Worm (Caenorhabditis elegans) whole organism, dauer: ENCODE results near the gene hst-3.2.

ENCODE experiments used
- unc-62 ChIP-seq: sonication (generic microtip); optimal IDR thresholded peaks from 2 replicates; lab custom pipeline; 2017; ENCODE audit warnings: missing biosample characterization, missing genetic modification reagents, missing genetic modification characterization

Gene hst-3.2

DNA sequence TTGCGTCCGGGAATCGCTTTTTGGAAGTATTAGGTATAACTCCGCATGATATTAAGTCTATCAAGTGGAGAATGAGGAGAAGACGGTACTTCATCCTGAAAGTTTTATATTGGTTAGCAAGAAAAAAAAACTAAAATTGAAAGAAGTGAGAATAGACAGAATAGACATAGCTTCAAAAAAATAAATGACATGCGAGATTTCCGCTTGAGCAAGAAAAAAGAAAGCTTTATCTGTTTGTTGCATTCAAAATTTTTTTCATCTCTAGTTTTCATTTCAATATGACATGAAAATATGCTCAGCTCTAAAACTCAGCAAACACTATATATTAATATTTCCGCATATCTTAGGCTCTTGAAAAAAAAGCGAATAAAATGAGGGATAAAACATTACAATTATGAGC lies at the start of gene hst-3.2:
TSS of gene hst-3.2 (minus strand) at position 101 of the 400 bp plus-strand sequence.
- no peak for TF ChIP-seq unc-62 (GFP tag; lab: Kevin White, UChicago)

DNA sequence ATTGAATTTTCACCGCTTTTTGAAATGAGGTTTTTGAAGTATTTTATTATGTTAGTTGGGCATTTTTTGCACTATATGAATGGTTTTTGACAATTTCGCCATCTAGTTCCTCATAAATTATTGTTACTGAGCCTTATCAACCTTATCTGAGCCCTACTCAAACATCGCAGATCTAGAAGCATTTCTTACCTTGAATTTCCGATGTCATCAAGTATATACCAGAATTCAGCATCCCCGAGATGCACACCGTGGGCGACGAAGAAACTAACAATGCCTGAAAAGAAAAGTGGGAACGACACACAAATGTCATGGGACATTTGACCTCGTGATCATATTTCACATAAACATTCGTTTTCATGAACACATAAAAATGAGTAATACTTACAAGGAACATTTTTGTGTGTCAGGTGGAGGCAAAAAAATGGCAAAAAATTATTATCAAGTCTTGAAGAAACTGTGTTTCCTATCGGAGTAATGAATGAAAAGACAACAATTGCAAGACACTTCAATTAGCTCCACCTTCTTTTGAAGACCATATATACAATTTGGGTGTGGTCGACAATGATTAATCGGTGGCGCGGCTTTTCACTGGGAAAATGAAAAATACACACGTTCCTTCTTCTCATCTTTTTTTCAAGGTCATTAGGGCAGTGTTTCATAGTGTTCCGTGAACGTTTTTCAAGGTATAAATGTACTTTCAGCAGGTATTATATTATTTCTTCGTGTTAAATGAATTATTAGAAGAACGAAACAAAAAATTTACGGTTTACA lies 48.7 kb upstream of the hst-3.2 start:
- no peak for TF ChIP-seq unc-62 (GFP tag; lab: Kevin White, UChicago)

DNA sequence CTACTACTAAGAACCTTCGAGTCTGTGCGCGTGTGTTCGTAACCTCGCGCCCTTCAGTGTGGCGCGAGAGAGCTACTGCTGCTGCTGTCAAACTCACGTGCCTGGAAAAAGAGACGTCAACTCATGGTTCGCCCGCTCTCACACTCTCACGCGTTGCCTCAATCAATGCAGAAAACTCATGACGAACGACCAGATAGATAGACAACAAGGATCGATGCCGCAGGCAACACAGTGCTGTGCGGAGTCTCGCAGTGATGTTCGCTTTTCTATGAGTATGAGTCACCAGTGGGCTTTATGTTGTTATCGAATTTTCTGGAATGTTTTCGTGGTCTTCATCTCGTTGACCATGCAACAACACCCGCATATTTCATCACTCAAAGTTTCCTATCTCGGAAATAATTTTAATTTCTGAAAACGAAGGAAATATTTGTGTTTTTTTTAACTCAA lies 47.8 kb upstream of the hst-3.2 start:
- TF ChIP-seq unc-62 (GFP tag; lab: Kevin White, UChicago) = no peak

DNA sequence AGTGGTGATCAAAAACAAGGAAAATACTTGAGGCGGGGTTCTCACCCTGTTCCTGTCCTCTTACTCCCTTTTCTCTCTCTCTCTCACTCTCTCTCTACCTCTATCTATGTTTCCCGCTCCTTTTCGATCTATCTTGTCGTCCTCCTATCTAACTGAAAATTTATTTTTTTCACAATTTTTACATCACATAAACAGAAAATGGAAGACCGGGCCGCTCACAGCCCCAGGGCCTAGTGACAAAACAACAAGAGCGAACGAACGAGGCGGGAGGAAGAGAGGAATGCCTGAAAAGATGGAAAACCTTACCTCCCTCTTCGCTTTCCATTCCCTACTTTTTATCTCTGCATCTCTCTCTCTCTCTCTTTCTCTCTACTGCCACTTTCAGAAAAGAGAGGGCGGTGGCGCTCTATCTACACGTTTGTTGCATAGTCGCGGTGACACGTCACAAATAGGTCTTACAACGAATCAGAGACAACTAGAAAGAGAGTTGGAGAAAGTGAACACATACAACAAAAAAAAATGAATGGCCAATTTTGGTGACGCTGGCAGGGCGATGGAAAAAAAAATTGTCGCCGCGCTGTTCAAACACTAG lies 47.1 kb upstream of the hst-3.2 start:
- TF ChIP-seq unc-62 (GFP tag; lab: Kevin White, UChicago) = no peak

DNA sequence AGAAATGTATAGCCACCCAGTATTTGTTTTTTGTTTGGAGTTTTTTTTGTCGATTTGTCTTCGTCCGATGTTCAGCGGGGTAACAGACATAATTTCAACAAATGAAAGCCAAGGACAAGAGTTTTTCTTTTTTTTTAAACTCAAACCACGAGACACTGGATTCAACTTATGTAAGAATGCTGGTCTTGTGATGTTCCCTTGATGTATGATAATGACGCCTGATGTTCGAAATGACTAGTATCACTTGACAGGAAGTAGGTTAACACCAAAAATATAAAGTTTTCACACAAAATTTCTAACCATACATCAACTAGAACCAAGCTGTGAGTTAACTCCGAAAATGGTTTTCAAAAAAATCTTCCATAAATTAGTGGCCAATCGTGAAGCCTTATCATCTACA lies 46.4 kb upstream of the hst-3.2 start:
- no peak for TF ChIP-seq unc-62 (GFP tag; lab: Kevin White, UChicago)

DNA sequence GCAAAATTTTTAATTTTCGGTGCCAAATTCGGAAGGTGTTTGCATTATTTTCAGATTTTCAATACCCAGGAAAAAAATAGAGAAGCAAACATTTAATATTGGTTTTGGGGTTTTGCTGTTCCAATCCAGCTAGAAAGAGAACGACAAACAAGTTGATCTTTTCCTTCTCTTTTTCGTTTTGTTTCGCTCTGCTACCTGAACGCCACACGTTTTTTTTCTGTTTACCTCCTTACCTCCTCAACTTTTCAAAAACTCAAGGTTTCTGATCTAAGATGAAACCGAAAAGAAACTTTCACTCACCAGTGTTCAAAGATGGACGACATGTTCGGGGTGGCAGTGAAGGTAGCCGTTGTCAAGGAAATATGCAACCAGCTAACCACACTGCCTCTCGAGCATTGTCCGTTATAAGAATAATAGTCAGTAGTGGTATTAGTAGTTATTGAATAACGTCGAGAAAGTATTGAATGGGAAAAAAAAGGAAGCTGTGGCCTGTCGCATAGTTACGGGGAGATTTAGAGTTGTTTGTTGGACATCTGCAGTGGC lies 45.7 kb upstream of the hst-3.2 start:
- no peak for TF ChIP-seq unc-62 (GFP tag; lab: Kevin White, UChicago)

DNA sequence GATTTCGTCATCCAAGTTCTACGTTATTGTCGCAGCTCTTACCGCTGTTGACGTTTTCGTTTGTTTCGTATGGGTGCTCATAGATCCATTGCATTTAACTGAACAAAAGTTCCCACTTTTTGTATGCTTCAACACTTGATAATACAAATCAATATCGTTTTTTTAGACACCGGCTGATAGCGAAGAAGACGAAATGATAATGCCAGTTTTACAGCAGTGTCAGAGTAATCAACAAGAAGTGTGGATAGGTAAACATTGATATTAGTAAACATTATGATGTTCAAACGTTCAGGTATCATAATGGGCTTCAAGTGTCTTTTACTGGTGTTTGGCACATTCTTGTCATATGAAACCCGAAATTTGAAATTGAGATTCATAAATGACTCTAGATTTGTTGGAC lies 42.5 kb upstream of the hst-3.2 start:
- no peak for TF ChIP-seq unc-62 (GFP tag; lab: Kevin White, UChicago)

DNA sequence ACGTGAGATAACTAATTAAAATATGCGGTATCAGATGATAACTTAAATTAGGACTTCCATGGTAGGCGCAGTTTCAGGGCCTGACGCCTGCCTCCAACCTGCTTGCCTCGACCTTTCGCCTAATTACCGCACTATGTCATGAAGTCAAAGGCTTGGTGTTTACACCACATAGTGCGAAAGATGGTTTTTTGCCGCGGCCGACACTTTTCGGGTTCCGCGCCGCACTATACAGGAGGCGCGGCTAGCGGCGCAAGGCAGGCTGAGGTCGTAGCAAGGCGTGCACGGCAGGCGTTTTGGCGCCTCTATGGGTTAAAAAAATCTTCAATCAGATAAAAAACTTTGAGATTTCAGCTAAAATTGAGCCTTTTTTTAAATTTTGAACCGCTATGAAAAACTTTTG lies 36.9 kb upstream of the hst-3.2 start:
- TF ChIP-seq unc-62 (GFP tag; lab: Kevin White, UChicago) = no peak

DNA sequence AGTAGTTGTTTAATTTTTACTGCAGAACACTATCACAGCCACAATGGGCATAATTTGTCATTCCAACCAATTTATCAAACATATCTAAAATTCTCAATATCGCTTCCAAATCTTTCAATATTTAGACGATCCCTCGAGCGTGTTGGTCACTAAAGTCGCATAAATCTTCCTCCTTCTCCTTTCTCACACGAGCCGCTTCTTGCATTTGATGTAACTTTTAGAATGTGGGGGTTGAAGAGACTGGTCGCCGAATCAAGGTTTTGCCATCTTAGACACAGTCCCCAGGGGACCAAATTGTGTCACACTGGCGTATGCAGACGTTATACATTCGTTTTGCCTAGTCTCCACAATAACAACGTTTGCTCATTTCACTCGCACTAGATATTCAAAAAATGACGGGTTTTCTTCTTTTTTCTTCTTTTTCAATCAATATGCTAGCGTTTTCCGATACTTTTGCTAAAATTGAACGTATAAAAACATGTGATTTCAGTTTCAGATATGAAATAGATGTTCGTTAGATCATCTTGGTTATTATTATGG lies 33.7 kb upstream of the hst-3.2 start, which contains the start of gene gbb-1:
TSS of gene gbb-1 (plus strand) at position 490 of the 540 bp plus-strand sequence.
- TF ChIP-seq unc-62 (GFP tag; lab: Kevin White, UChicago) = no peak

DNA sequence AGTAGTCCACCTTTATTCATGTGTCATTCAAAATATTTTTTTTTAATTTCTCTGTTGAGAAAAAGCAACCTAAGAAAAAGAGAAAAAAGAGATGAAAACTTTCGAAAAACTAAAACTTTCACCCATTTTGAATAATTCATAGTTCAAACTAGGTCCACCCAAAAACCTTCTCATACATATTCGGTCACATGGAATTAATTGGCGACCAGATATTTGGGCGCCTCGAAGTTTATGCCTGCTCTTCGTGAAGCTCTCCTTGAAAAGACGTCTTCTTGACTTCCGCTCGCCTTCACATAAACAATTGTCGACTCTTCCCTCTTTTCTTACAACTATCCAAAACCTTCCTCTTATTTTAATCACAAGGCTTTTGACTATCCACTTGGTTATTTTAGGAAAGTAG lies 31.8 kb upstream of the hst-3.2 start:
- no peak for TF ChIP-seq unc-62 (GFP tag; lab: Kevin White, UChicago)

DNA sequence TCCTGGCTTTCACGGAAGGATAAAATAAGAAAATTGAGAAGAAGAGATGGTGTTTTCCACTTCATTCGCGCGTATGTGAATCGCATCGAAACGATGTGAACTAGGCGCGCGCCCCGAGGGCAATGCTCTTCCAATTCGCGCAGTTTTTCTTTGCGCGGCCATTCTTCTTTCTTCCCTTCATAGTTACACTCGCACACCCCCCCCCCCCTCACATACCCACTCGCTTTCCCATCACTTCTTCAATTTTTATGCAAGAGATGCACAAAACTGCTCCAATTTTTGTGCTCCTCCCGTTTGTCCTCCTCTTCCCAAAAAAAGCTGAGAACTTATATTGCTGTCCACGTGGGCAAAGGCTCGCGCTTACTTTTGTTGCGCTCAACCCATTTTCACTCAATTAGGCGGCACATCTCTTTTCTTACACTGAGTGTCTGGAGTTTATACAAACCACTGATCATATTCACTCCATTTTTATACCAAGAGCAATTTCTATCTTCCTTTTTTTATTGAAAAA lies 29.8 kb upstream of the hst-3.2 start:
- no peak for TF ChIP-seq unc-62 (GFP tag; lab: Kevin White, UChicago)

DNA sequence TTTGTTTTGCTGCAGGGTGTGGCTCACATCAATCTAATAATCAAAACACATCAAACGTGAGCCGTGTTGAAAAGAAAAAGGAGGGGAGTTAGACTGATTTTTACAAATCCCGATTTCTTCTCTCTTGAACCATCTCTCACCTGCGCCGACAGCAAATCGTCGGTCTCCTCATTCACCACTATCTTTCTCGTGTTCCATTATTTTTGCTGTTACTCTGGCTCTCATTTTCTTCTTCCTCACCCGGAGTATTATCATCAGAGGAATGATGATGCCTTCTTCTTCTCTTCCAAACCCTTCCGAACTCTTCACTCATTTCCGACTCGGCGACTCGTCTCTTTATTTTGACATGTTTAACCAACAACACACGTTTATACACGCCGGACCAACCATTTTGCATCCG lies 26.4 kb upstream of the hst-3.2 start:
- no peak for TF ChIP-seq unc-62 (GFP tag; lab: Kevin White, UChicago)

DNA sequence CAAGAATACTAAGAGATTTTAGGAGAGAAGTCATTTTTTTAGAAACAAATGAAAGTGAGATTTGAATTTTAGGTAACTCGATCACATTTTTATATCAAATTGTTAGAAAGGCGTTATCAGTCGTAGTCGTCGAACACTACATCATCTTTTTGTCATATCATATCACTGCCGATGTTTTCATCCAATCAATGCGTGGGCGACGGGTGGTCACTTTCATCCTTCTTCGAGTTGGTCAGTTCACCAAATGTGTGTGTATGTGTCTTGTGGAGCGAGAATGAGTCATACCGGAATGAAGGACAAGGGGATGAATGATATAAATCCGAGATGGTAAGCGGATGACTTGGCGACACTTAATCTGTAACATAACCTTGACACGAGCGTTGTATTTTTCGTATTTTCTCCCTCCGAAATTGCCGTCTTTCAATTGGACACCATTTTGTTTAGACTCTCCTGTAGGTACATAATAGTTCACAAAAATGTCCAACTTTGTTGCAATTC lies 22.8 kb upstream of the hst-3.2 start, which contains the start of the genes Y41G9A.10 and Y41G9A.5:
TSS of gene Y41G9A.10 (minus strand) at position 51 of the 498 bp plus-strand sequence.
TSS of gene Y41G9A.5 (plus strand) at position 160 of the 498 bp plus-strand sequence.
- no peak for TF ChIP-seq unc-62 (GFP tag; lab: Kevin White, UChicago)

DNA sequence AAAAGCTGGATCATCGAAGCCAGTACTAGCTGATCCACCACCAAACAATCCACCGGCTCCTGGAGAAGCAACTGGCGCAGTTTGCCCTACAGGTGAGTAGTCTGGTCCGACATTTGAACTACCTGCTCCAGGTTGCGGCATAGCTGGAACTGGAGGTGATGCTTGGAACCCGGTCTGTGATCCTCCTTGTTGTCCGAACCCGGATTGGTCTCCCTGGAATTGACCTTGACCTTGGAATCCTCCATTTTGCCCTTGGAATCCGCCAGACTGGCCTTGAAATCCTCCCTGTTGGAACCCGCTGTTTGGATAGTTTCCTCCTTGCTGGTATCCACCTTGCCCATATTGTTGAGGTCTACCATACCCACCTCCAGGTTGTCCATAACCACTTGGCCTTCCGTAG lies 22.2 kb upstream of the hst-3.2 start:
- TF ChIP-seq unc-62 (GFP tag; lab: Kevin White, UChicago) = no peak

DNA sequence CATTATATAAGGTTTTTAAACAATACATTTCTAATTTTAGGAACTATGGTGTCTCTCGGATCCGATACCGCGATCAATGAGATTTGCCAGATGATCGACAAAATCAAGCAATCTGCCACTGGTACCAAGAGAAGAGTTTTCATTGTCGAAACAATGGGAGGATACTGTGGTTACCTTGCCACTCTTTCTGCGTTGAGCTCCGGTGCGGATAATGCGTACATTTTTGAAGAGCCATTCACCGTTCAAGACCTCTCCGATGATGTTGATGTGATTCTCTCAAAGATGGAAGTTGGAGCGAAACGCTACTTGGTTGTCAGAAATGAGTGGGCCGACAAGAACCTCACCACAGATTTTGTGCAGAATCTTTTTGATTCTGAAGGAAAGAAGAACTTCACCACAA lies 19.8 kb upstream of the hst-3.2 start:
- no peak for TF ChIP-seq unc-62 (GFP tag; lab: Kevin White, UChicago)

DNA sequence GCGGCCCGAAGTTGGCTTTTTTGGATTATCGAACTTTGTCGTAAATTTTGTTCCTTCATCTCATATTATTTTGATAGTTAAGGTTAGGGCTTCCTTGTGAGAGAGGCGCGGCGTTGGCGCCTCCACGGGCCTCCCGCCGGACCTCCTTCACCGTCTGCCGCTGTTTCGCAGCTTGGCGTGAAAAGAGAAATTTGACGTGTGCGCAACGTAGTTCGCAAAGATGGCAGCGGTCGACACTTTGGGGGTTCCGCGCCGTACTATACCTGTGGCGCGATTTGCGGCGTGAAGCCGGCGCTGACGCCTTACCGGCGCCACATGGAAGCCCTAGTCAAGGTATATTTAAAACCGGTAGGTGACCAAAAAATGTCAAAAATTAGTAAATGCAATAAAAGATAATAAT lies 18.5 kb upstream of the hst-3.2 start:
- no peak for TF ChIP-seq unc-62 (GFP tag; lab: Kevin White, UChicago)
